Worm (Caenorhabditis elegans): Measurements from ENCODE around the gene frl-1.

Gene frl-1

DNA sequence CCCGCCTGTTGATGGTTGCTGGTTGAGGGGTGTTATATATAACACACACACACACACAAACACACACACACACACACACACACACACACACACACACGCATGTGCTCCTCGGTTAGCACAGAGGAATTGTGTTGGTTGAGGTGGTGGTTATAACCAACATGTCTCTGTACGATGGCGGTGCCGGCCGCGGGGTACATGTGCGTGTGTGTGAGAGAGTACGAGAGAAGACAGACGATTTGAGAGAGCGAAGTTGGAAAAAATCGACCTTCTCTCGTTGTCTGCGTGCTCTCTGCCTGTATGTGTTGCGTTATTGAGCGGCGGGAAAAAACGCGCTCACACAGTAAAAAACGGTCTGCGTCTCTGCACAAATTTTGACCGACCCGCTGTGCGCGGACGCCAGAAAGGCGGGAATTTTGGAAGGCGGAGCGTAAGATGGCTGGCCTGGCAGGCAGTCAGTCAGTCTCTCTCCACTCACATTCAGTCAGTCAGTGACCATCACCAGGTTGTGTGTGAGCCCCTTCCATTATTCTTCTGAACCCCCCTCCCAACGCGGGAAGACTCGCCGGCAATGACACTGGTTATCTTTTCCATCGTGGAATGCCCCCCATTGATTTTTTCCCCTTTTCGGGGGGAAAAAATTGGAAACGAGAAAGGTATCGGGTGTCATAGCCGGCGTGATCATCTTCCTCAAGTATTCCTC, 48.1 kb downstream of the frl-1 start:
- TF ChIP-seq pha-4 (tag; optimal IDR thresholded peaks at IDR 0.05) (peak; percentile 40), bed-3 (GFP tag; optimal IDR thresholded peaks at IDR 0.05) (no peak), ceh-43 (GFP tag; optimal IDR thresholded peaks at IDR 0.05) (no peak), mep-1 (tag; optimal IDR thresholded peaks at IDR 0.05) (peak; percentile 21), flh-1 (GFP tag; optimal IDR thresholded peaks at IDR 0.05) (no peak), lin-13 (tag; optimal IDR thresholded peaks at IDR 0.05) (peak; percentile 5), nhr-2 (tag; optimal IDR thresholded peaks at IDR 0.05) (peak; percentile 55), nhr-76 (tag; optimal IDR thresholded peaks at IDR 0.05) (no peak), cnd-1 (tag; optimal IDR thresholded peaks at IDR 0.05) (peak; percentile 66), hlh-1 (tag; optimal IDR thresholded peaks at IDR 0.05) (no peak), unc-39 (tag; optimal IDR thresholded peaks at IDR 0.05) (no peak), M03D4.4 (tag; optimal IDR thresholded peaks at IDR 0.05) (no peak), elt-3 (tag; optimal IDR thresholded peaks at IDR 0.05) (no peak), zip-8 (tag; optimal IDR thresholded peaks at IDR 0.05) (peak; percentile 27), unc-62 (GFP tag; optimal IDR thresholded peaks at IDR 0.05) (peak; percentile 44), drap-1 (GFP tag; optimal IDR thresholded peaks at IDR 0.05) (peak; percentile 14), blmp-1 (tag; optimal IDR thresholded peaks at IDR 0.05) (no peak), ztf-11 (tag; optimal IDR thresholded peaks at IDR 0.05) (peak; percentile 52), ceh-83 (GFP tag; optimal IDR thresholded peaks at IDR 0.05) (no peak), snpc-4 (tag; optimal IDR thresholded peaks at IDR 0.05) (no peak), unc-120 (tag; optimal IDR thresholded peaks at IDR 0.05; ENCODE audit: poor library complexity, severe bottlenecking) (peak; percentile 79), tbx-8 (GFP tag; optimal IDR thresholded peaks at IDR 0.05) (no peak), nhr-12 (tag; optimal IDR thresholded peaks at IDR 0.05) (no peak), ham-2 (GFP tag; optimal IDR thresholded peaks at IDR 0.05) (no peak), nhr-237 (tag; optimal IDR thresholded peaks at IDR 0.05) (no peak), ceh-39 (tag; optimal IDR thresholded peaks at IDR 0.05) (peak; percentile 52), mab-5 (tag; optimal IDR thresholded peaks at IDR 0.05) (no peak), ces-1 (GFP tag; optimal IDR thresholded peaks at IDR 0.05) (no peak), lin-32 (GFP tag; optimal IDR thresholded peaks at IDR 0.05) (no peak), sem-2 (GFP tag; optimal IDR thresholded peaks at IDR 0.05) (no peak), mls-2 (tag; optimal IDR thresholded peaks at IDR 0.05) (peak; percentile 29), sptf-1 (tag; optimal IDR thresholded peaks at IDR 0.05) (no peak), elt-1 (tag; optimal IDR thresholded peaks at IDR 0.05; ENCODE audit: borderline replicate concordance, insufficient read depth) (no peak), lsy-2 (tag; optimal IDR thresholded peaks at IDR 0.05) (no peak), nhr-28 (tag; optimal IDR thresholded peaks at IDR 0.05) (no peak)

- TF ChIP-seq lsy-2 (tag; optimal IDR thresholded peaks at IDR 0.05) (no peak), blmp-1 (tag; optimal IDR thresholded peaks at IDR 0.05) (no peak), lin-13 (tag; optimal IDR thresholded peaks at IDR 0.05) (no peak), tbx-8 (GFP tag; optimal IDR thresholded peaks at IDR 0.05) (no peak), nhr-237 (tag; optimal IDR thresholded peaks at IDR 0.05) (no peak), M03D4.4 (tag; optimal IDR thresholded peaks at IDR 0.05) (no peak), flh-1 (GFP tag; optimal IDR thresholded peaks at IDR 0.05) (no peak), mab-5 (tag; optimal IDR thresholded peaks at IDR 0.05) (no peak), ces-1 (GFP tag; optimal IDR thresholded peaks at IDR 0.05) (no peak), ham-2 (GFP tag; optimal IDR thresholded peaks at IDR 0.05) (no peak), unc-62 (GFP tag; optimal IDR thresholded peaks at IDR 0.05) (no peak), nhr-76 (tag; optimal IDR thresholded peaks at IDR 0.05) (no peak), mep-1 (tag; optimal IDR thresholded peaks at IDR 0.05) (no peak), sptf-1 (tag; optimal IDR thresholded peaks at IDR 0.05) (no peak), elt-3 (tag; optimal IDR thresholded peaks at IDR 0.05) (no peak), mls-2 (tag; optimal IDR thresholded peaks at IDR 0.05) (no peak), bed-3 (GFP tag; optimal IDR thresholded peaks at IDR 0.05) (no peak), elt-1 (tag; optimal IDR thresholded peaks at IDR 0.05; ENCODE audit: borderline replicate concordance, insufficient read depth) (no peak)
Observed at ce11 chrIII:2197706-2198105, 73.8 kb downstream of the frl-1 start, which contains the start of gene C39B5.6. Gene C39B5.6, plus strand, starts transcription at chrIII:2198006.

Measured in whole organism, mixed stage, embryonic.